Fruit fly (Drosophila melanogaster) whole organism, embryonic: ENCODE results near the gene Stat92E.

Experiments used
- CG10321 ChIP-seq: fragments of 200-800 bp; sonication (Bioruptor generic); IDR thresholded peaks from 2 replicates; pipeline ENCODE4 v1.3.6; 2022; ENCODE audit warnings: missing biosample characterization, missing genetic modification characterization
- CG12236 ChIP-seq: fragments of 200-800 bp; sonication (Bioruptor generic); optimal IDR thresholded peaks from 2 replicates; lab custom pipeline; 2016; ENCODE audit warnings: missing biosample characterization, missing genetic modification characterization
- CG12299 ChIP-seq: fragments of 200-800 bp; sonication (Bioruptor generic); optimal IDR thresholded peaks from 2 replicates; lab custom pipeline; 2018; ENCODE audit warnings: missing biosample characterization, mild to moderate bottlenecking, missing genetic modification characterization
- CG13894 ChIP-seq: fragments of 200-800 bp; sonication (Bioruptor generic); optimal IDR thresholded peaks from 3 replicates; lab custom pipeline; 2018; ENCODE audit warnings: missing biosample characterization, mild to moderate bottlenecking, missing genetic modification characterization, moderate library complexity
- CG15011 ChIP-seq: fragments of 200-800 bp; sonication (Bioruptor generic); optimal IDR thresholded peaks from 3 replicates; lab custom pipeline; 2018; ENCODE audit warnings: missing biosample characterization, mild to moderate bottlenecking, missing genetic modification characterization
- CG17612 ChIP-seq: fragments of 200-800 bp; sonication (Bioruptor generic); IDR thresholded peaks from 2 replicates; pipeline ENCODE4 v1.3.6; 2022; ENCODE audit warnings: missing biosample characterization, missing genetic modification characterization
- CG18476 ChIP-seq: fragments of 200-800 bp; sonication (Bioruptor generic); optimal IDR thresholded peaks from 2 replicates; lab custom pipeline; 2016; ENCODE audit warnings: missing biosample characterization, mild to moderate bottlenecking, missing genetic modification characterization
- CG30431 ChIP-seq: fragments of 200-800 bp; sonication (Bioruptor generic); optimal IDR thresholded peaks from 2 replicates; lab custom pipeline; 2017; ENCODE audit warnings: missing biosample characterization, missing genetic modification characterization
- CG31224 ChIP-seq: fragments of 200-800 bp; sonication (Bioruptor generic); IDR thresholded peaks from 2 replicates; pipeline ENCODE4 v1.3.6; 2022; ENCODE audit warnings: missing biosample characterization, missing genetic modification characterization
- CG31388 ChIP-seq: fragments of 200-800 bp; sonication (Bioruptor generic); optimal IDR thresholded peaks from 2 replicates; lab custom pipeline; 2016; ENCODE audit warnings: missing biosample characterization, missing genetic modification characterization
- CG34224 ChIP-seq: fragments of 200-800 bp; sonication (Bioruptor generic); IDR thresholded peaks from 3 replicates; pipeline ENCODE4 v1.3.6; 2022; ENCODE audit warnings: missing biosample characterization, missing genetic modification characterization; ENCODE audit not compliant: partially characterized antibody
- CG3726 ChIP-seq: fragments of 200-800 bp; sonication (Bioruptor generic); IDR thresholded peaks from 3 replicates; pipeline ENCODE4, ENCODE4 v1.3.6; 2022; ENCODE audit warnings: missing biosample characterization, missing genetic modification characterization
- CG4730 ChIP-seq: fragments of 200-800 bp; sonication (Bioruptor generic); IDR thresholded peaks from 2 replicates; pipeline ENCODE4 v1.3.6; 2022; ENCODE audit warnings: missing biosample characterization, missing genetic modification characterization
- CG6654 ChIP-seq: fragments of 200-800 bp; sonication (Bioruptor generic); optimal IDR thresholded peaks from 2 replicates; lab custom pipeline; 2017; ENCODE audit warnings: missing biosample characterization, mild to moderate bottlenecking, missing genetic modification characterization
- CG6689 ChIP-seq: fragments of 200-800 bp; sonication (Bioruptor generic); IDR thresholded peaks from 2 replicates; pipeline ENCODE4 v1.3.6; 2022; ENCODE audit warnings: missing biosample characterization, missing genetic modification characterization
- CG7745 ChIP-seq: fragments of 200-800 bp; sonication (Bioruptor generic); optimal IDR thresholded peaks from 2 replicates; lab custom pipeline; 2018; ENCODE audit warnings: missing biosample characterization, mild to moderate bottlenecking, missing genetic modification characterization, moderate library complexity
- CG9215 ChIP-seq: fragments of 200-800 bp; sonication (Bioruptor generic); IDR thresholded peaks from 2 replicates; pipeline ENCODE4 v1.3.6; 2022; ENCODE audit warnings: missing biosample characterization, missing genetic modification characterization
- CG9817 ChIP-seq: fragments of 200-800 bp; sonication (Bioruptor generic); optimal IDR thresholded peaks from 2 replicates; lab custom pipeline; 2018; ENCODE audit warnings: missing biosample characterization, mild to moderate bottlenecking, missing genetic modification characterization, moderate library complexity
- CkIIα-i1 ChIP-seq: fragments of 200-800 bp; sonication (Bioruptor generic); IDR thresholded peaks from 2 replicates; pipeline ENCODE4 v1.3.6; 2022; ENCODE audit warnings: missing biosample characterization, missing genetic modification characterization
- D19A ChIP-seq: fragments of 200-800 bp; optimal IDR thresholded peaks from 3 replicates; lab custom pipeline; 2019; ENCODE audit warnings: missing biosample characterization, mild to moderate bottlenecking, missing genetic modification characterization, moderate library complexity
- Doc2 ChIP-seq: fragments of 200-800 bp; sonication (Bioruptor generic); IDR thresholded peaks from 2 replicates; pipeline ENCODE4 v1.3.6; 2022; ENCODE audit warnings: missing biosample characterization, missing genetic modification characterization
- Ets97D ChIP-seq: fragments of 200-800 bp; sonication (Bioruptor generic); optimal IDR thresholded peaks from 3 replicates; lab custom pipeline; 2016; ENCODE audit warnings: missing biosample characterization, missing genetic modification characterization
- Hr51 ChIP-seq, 2 experiments: fragments of 200-800 bp; sonication (Bioruptor generic); optimal IDR thresholded peaks; 2 replicates in 1 of 2; 3 replicates in 1 of 2; lab custom pipeline; 2016 to 2018; ENCODE audit warnings: missing biosample characterization in 2 of 2, missing genetic modification characterization in 2 of 2, mild to moderate bottlenecking in 1 of 2, moderate library complexity in 1 of 2
- Kr ChIP-seq: fragments of 200-800 bp; sonication (Bioruptor generic); optimal IDR thresholded peaks from 2 replicates; lab custom pipeline; 2017; ENCODE audit warnings: missing biosample characterization, mild to moderate bottlenecking, missing genetic modification characterization
- MTF-1 ChIP-seq: fragments of 200-800 bp; sonication (Bioruptor generic); optimal IDR thresholded peaks from 2 replicates; lab custom pipeline; 2018; ENCODE audit warnings: missing biosample characterization, mild to moderate bottlenecking, missing genetic modification characterization, borderline replicate concordance
- Myb ChIP-seq: fragments of 200-800 bp; sonication (Bioruptor generic); optimal IDR thresholded peaks from 2 replicates; lab custom pipeline; 2016; ENCODE audit warnings: missing biosample characterization, missing genetic modification characterization
- NC2β ChIP-seq: fragments of 200-800 bp; sonication (Bioruptor generic); optimal IDR thresholded peaks from 2 replicates; lab custom pipeline; 2016; ENCODE audit warnings: missing biosample characterization, missing genetic modification characterization
- Tbp ChIP-seq: fragments of >200 bp; optimal IDR thresholded peaks from 2 replicates; lab custom pipeline; 2018; ENCODE audit warnings: missing biosample characterization, missing genetic modification characterization
- Trl ChIP-seq, 3 experiments: fragments of >200 bp in 2 of 3; fragments of 200-800 bp in 1 of 3; sonication (Bioruptor generic) in 1 of 3; optimal IDR thresholded peaks; 2 replicates in 1 of 3; 3 replicates in 2 of 3; lab custom pipeline; 2016 to 2017; ENCODE audit warnings: missing biosample characterization in 1 of 3, missing genetic modification characterization in 1 of 3
- Vsx1 ChIP-seq: fragments of 200-800 bp; sonication (Bioruptor generic); optimal IDR thresholded peaks from 2 replicates; lab custom pipeline; 2017; ENCODE audit warnings: missing biosample characterization, mild to moderate bottlenecking, missing genetic modification characterization, missing genetic modification reagents
- ara ChIP-seq: fragments of 200-800 bp; sonication (Bioruptor generic); IDR thresholded peaks from 2 replicates; pipeline ENCODE4 v1.3.6; 2022; ENCODE audit warnings: missing biosample characterization, missing genetic modification characterization
- bab2 ChIP-seq: fragments of 200-800 bp; sonication (Bioruptor generic); optimal IDR thresholded peaks from 2 replicates; lab custom pipeline; 2016; ENCODE audit warnings: missing biosample characterization, missing genetic modification characterization
- cg ChIP-seq: fragments of 200-800 bp; sonication (Bioruptor generic); optimal IDR thresholded peaks from 3 replicates; lab custom pipeline; 2019; ENCODE audit warnings: missing biosample characterization, mild to moderate bottlenecking, missing genetic modification characterization, moderate library complexity
- chm ChIP-seq: fragments of 200-800 bp; sonication (Bioruptor generic); IDR thresholded peaks from 2 replicates; pipeline ENCODE4 v1.3.6; 2022; ENCODE audit warnings: missing biosample characterization, missing genetic modification characterization
- croc ChIP-seq: fragments of 200-800 bp; sonication (Bioruptor generic); conservative IDR thresholded peaks from 3 replicates; pipeline ENCODE4 v1.3.6; 2022; ENCODE audit warnings: missing biosample characterization, missing genetic modification characterization
- ewg ChIP-seq: fragments of 200-800 bp; sonication (Bioruptor generic); optimal IDR thresholded peaks from 3 replicates; lab custom pipeline; 2017; ENCODE audit warnings: mild to moderate bottlenecking, missing biosample characterization, missing genetic modification reagents, missing genetic modification characterization
- gce ChIP-seq: fragments of 200-800 bp; sonication (Bioruptor generic); IDR thresholded peaks from 3 replicates; pipeline ENCODE4 v1.3.6; 2022; ENCODE audit warnings: missing biosample characterization, missing genetic modification characterization
- gsb ChIP-seq: fragments of 200-800 bp; sonication (Bioruptor generic); IDR thresholded peaks from 2 replicates; pipeline ENCODE4 v1.3.6; 2022; ENCODE audit warnings: missing biosample characterization, missing genetic modification characterization
- ham ChIP-seq: fragments of 200-800 bp; sonication (Bioruptor generic); IDR thresholded peaks from 2 replicates; pipeline ENCODE4 v1.3.6; 2022; ENCODE audit warnings: missing biosample characterization, missing genetic modification characterization
- jumu ChIP-seq: fragments of 200-800 bp; sonication (Bioruptor generic); optimal IDR thresholded peaks from 3 replicates; lab custom pipeline; 2016; ENCODE audit warnings: missing biosample characterization, missing genetic modification characterization
- kay ChIP-seq: fragments of 200-800 bp; sonication (Bioruptor generic); optimal IDR thresholded peaks from 2 replicates; lab custom pipeline; 2016; ENCODE audit warnings: missing biosample characterization, missing genetic modification characterization
- lmd ChIP-seq: fragments of 200-800 bp; sonication (Bioruptor generic); IDR thresholded peaks from 2 replicates; pipeline ENCODE4 v1.3.6; 2022; ENCODE audit warnings: missing biosample characterization, missing genetic modification characterization
- pb ChIP-seq: fragments of 200-800 bp; sonication (Bioruptor generic); optimal IDR thresholded peaks from 3 replicates; lab custom pipeline; 2016; ENCODE audit warnings: missing biosample characterization, missing genetic modification characterization
- pum ChIP-seq: fragments of 200-800 bp; sonication (Bioruptor generic); optimal IDR thresholded peaks from 2 replicates; lab custom pipeline; 2016; ENCODE audit warnings: missing biosample characterization, missing genetic modification characterization
- schlank ChIP-seq: fragments of 200-800 bp; sonication (Bioruptor generic); optimal IDR thresholded peaks from 2 replicates; lab custom pipeline; 2018; ENCODE audit warnings: missing biosample characterization, mild to moderate bottlenecking, missing genetic modification characterization
- sens ChIP-seq: fragments of 200-800 bp; sonication (Bioruptor generic); peaks from one replicate; lab custom pipeline; 2016; ENCODE audit warnings: missing biosample characterization, missing genetic modification characterization
- sisA ChIP-seq: fragments of 200-800 bp; sonication (Bioruptor generic); IDR thresholded peaks from 2 replicates; pipeline ENCODE4 v1.3.6; 2022; ENCODE audit warnings: missing biosample characterization, missing genetic modification characterization
- slp2 ChIP-seq: fragments of 200-800 bp; sonication (Bioruptor generic); optimal IDR thresholded peaks from 2 replicates; lab custom pipeline; 2016; ENCODE audit warnings: missing biosample characterization, missing genetic modification characterization
- so ChIP-seq: fragments of 200-800 bp; sonication (Bioruptor generic); IDR thresholded peaks from 3 replicates; pipeline ENCODE4 v1.3.6; 2022; ENCODE audit warnings: missing biosample characterization, missing genetic modification characterization
- tup ChIP-seq: fragments of 200-800 bp; sonication (Bioruptor generic); optimal IDR thresholded peaks from 2 replicates; lab custom pipeline; 2016; ENCODE audit warnings: missing biosample characterization, mild to moderate bottlenecking, missing genetic modification characterization, moderate library complexity

Gene Stat92E

dm6 chr3R:20542283-20543144 lies 9.6 kb downstream of the Stat92E start (continued):
- no peak for TF ChIP-seq Hr51 (GFP tag; optimal IDR thresholded peaks at IDR 0.05; lab: Kevin White, UChicago)
- TF ChIP-seq gsb (GFP tag; lab: Robert Waterston, UW), result no peak
- TF ChIP-seq CG34224 (GFP tag; lab: Robert Waterston, UW), result no peak
- peak; percentile 70 for TF ChIP-seq MTF-1 (GFP tag; lab: Kevin White, UChicago)
- no peak for TF ChIP-seq CG13894 (tag; lab: Kevin White, UChicago)
- TF ChIP-seq CG6689 (GFP tag; lab: Robert Waterston, UW), result no peak
- no peak for TF ChIP-seq CG6654 (GFP tag; lab: Kevin White, UChicago)
- no peak for TF ChIP-seq CG31388 (GFP tag; lab: Kevin White, UChicago)
- no peak for TF ChIP-seq tup
- TF ChIP-seq sisA, result no peak
- TF ChIP-seq CkIIα-i1 (GFP tag; lab: Robert Waterston, UW), result no peak
- TF ChIP-seq Kr (GFP tag; lab: Kevin White, UChicago), result peak; percentile 74
- TF ChIP-seq bab2 (GFP tag; lab: Kevin White, UChicago), result peak; percentile 51
- no peak for TF ChIP-seq cg (GFP tag; lab: Kevin White, UChicago)
- TF ChIP-seq croc, result no peak
- no peak for TF ChIP-seq lmd (GFP tag; lab: Robert Waterston, UW)
- TF ChIP-seq NC2β, result no peak
- TF ChIP-seq sens (GFP tag; lab: Kevin White, UChicago), result peak; percentile 84
- peak; percentile 75 for TF ChIP-seq CG7745 (tag; lab: Kevin White, UChicago)
- no peak for TF ChIP-seq Tbp (GFP tag; lab: Kevin White, UChicago)
- TF ChIP-seq CG9817 (tag; lab: Kevin White, UChicago), result peak; percentile 32
- TF ChIP-seq Vsx1 (GFP tag; lab: Kevin White, UChicago), result peak; percentile 54
- no peak for TF ChIP-seq CG30431 (GFP tag; lab: Kevin White, UChicago)
- TF ChIP-seq Ets97D (GFP tag; lab: Kevin White, UChicago), result no peak
- no peak for TF ChIP-seq slp2 (GFP tag; lab: Kevin White, UChicago)
- TF ChIP-seq gce (GFP tag; lab: Robert Waterston, UW), result no peak
- peak; percentile 63 for TF ChIP-seq CG15011 (GFP tag; lab: Kevin White, UChicago)
- no peak for TF ChIP-seq ewg (GFP tag; lab: Kevin White, UChicago)
- TF ChIP-seq so, result peak; percentile 59; the same call in 1 of the 3 replicates
- no peak for TF ChIP-seq ham (GFP tag; lab: Robert Waterston, UW)
- TF ChIP-seq chm, result peak; percentile 67; the same call in 1 of the 2 replicates
- peak; percentile 22 for TF ChIP-seq CG18476 (GFP tag; lab: Kevin White, UChicago)
- peak; percentile 39 for TF ChIP-seq CG12299 (tag; lab: Kevin White, UChicago)
- peak; percentile 4 for TF ChIP-seq CG12236
- no peak for TF ChIP-seq Myb
- TF ChIP-seq CG3726 (GFP tag; lab: Robert Waterston, UW), result no peak
- TF ChIP-seq CG10321 (GFP tag; lab: Robert Waterston, UW), result 0 out of 2 replicates have a peak, but pooled peaks have one; percentile 39
- no peak for TF ChIP-seq CG17612 (GFP tag; lab: Robert Waterston, UW)
- TF ChIP-seq CG9215, result no peak
- no peak for TF ChIP-seq Trl (optimal IDR thresholded peaks at IDR 0.05; lab: Kevin White, UChicago)
- peak; percentile 34 for TF ChIP-seq Trl (GFP tag; optimal IDR thresholded peaks at IDR 0.05; lab: Kevin White, UChicago)
- no peak for TF ChIP-seq CG4730 (GFP tag; lab: Robert Waterston, UW)
- TF ChIP-seq schlank (tag; lab: Kevin White, UChicago), result no peak
- TF ChIP-seq CG31224 (GFP tag; lab: Robert Waterston, UW), result no peak
- peak; percentile 20 for TF ChIP-seq kay (GFP tag; lab: Kevin White, UChicago)
- no peak for TF ChIP-seq pb
- no peak for TF ChIP-seq Doc2
- no peak for TF ChIP-seq ara
- TF ChIP-seq jumu, result no peak
- TF ChIP-seq pum (GFP tag; lab: Kevin White, UChicago), result no peak
- TF ChIP-seq D19A (tag; lab: Kevin White, UChicago), result peak; percentile 30
